Worm (Caenorhabditis elegans) whole organism, L4 larva: Measurements from ENCODE around the gene asp-19.

Experiments
- F37D6.2 ChIP-seq: sonication (generic microtip); optimal IDR thresholded peaks from 2 replicates; lab custom pipeline; 2016; ENCODE audit warnings: mild to moderate bottlenecking, missing genetic modification characterization, missing compliant biosample characterization
- Y48G9A.11 ChIP-seq: fragments of 200-800 bp; sonication (Bioruptor generic); IDR thresholded peaks from 2 replicates; pipeline ENCODE4 v1.3.6; 2022; ENCODE audit warnings: missing genetic modification reagents, missing genetic modification characterization, missing compliant biosample characterization
- aha-1 ChIP-seq: fragments of 150-350 bp; peaks from one replicate; lab custom pipeline; 2014; ENCODE audit warnings: missing biosample characterization, missing genetic modification characterization
- arid-1 ChIP-seq: fragments of 200-800 bp; sonication (Bioruptor generic); conservative IDR thresholded peaks from 2 replicates; pipeline ENCODE4 v1.3.6; 2022; ENCODE audit warnings: missing genetic modification reagents, missing genetic modification characterization, missing compliant biosample characterization
- attf-4 ChIP-seq: sonication (generic microtip); optimal IDR thresholded peaks from 3 replicates; lab custom pipeline; 2017; ENCODE audit warnings: missing biosample characterization, missing genetic modification characterization
- ceh-20 ChIP-seq: fragments of 200-800 bp; sonication (Bioruptor generic); IDR thresholded peaks from 2 replicates; pipeline ENCODE4 v1.3.6; 2022; ENCODE audit warnings: missing genetic modification reagents, missing genetic modification characterization, missing compliant biosample characterization
- ceh-62 ChIP-seq: sonication (generic microtip); optimal IDR thresholded peaks from 2 replicates; lab custom pipeline; 2017; ENCODE audit warnings: missing biosample characterization, missing genetic modification characterization
- daf-16 ChIP-seq, 3 experiments: sonication (generic microtip); optimal IDR thresholded peaks; 2 replicates each; lab custom pipeline; 2016 to 2017; ENCODE audit warnings: missing genetic modification characterization in 3 of 3, missing genetic modification reagents in 3 of 3, mild to moderate bottlenecking in 2 of 3, missing compliant biosample characterization in 2 of 3, missing biosample characterization in 1 of 3, moderate library complexity in 1 of 3
- daf-19 ChIP-seq: fragments of 200-800 bp; sonication (Bioruptor generic); conservative IDR thresholded peaks from 2 replicates; pipeline ENCODE4 v1.3.6; 2022; ENCODE audit warnings: missing genetic modification characterization, missing compliant biosample characterization
- daf-8 ChIP-seq: fragments of 200-800 bp; sonication (Bioruptor generic); IDR thresholded peaks from 2 replicates; pipeline ENCODE4 v1.3.6; 2022; ENCODE audit warnings: missing genetic modification characterization, missing compliant biosample characterization
- dmd-6 ChIP-seq: fragments of 200-800 bp; sonication (Bioruptor generic); IDR thresholded peaks from 2 replicates; pipeline ENCODE4 v1.3.6; 2022; ENCODE audit warnings: missing genetic modification reagents, missing genetic modification characterization, missing compliant biosample characterization
- dmd-8 ChIP-seq: fragments of 200-800 bp; sonication (Bioruptor generic); IDR thresholded peaks from 2 replicates; pipeline ENCODE4 v1.3.6; 2022; ENCODE audit warnings: missing genetic modification characterization, missing compliant biosample characterization
- dmd-9 ChIP-seq: fragments of 200-800 bp; sonication (Bioruptor generic); IDR thresholded peaks from 2 replicates; pipeline ENCODE4 v1.3.6; 2022; ENCODE audit warnings: missing genetic modification reagents, missing genetic modification characterization, missing compliant biosample characterization
- duxl-1 ChIP-seq: sonication (generic microtip); optimal IDR thresholded peaks from 2 replicates; lab custom pipeline; 2016; ENCODE audit warnings: mild to moderate bottlenecking, missing genetic modification characterization, moderate library complexity, missing compliant biosample characterization; ENCODE audit not compliant: poor library complexity
- gei-8 ChIP-seq: fragments of 200-800 bp; sonication (Bioruptor generic); optimal IDR thresholded peaks from 2 replicates; lab custom pipeline; 2018; ENCODE audit warnings: mild to moderate bottlenecking, missing genetic modification characterization, missing compliant biosample characterization
- lim-7 ChIP-seq: fragments of 200-800 bp; sonication (Bioruptor generic); IDR thresholded peaks from 2 replicates; pipeline ENCODE4 v1.3.6; 2022; ENCODE audit warnings: missing genetic modification characterization, missing compliant biosample characterization
- lin-1 ChIP-seq: fragments of 200-800 bp; sonication (Bioruptor generic); IDR thresholded peaks from 2 replicates; pipeline ENCODE4 v1.3.6; 2022; ENCODE audit warnings: missing genetic modification reagents, missing genetic modification characterization, missing compliant biosample characterization
- lin-13 ChIP-seq: fragments of 150-350 bp; optimal IDR thresholded peaks from 2 replicates; lab custom pipeline; 2014; ENCODE audit warnings: missing biosample characterization, missing genetic modification reagents, missing genetic modification characterization
- lin-15B ChIP-seq: fragments of 150-350 bp; sonication (generic microtip); optimal IDR thresholded peaks from 3 replicates; lab custom pipeline; 2014; ENCODE audit warnings: missing biosample characterization, missing genetic modification characterization
- lin-29 ChIP-seq: fragments of 200-800 bp; sonication (Bioruptor generic); IDR thresholded peaks from 2 replicates; pipeline ENCODE4 v1.3.6; 2022; ENCODE audit warnings: missing genetic modification reagents, missing genetic modification characterization, missing compliant biosample characterization
- lin-38 ChIP-seq: fragments of 200-800 bp; sonication (Bioruptor generic); IDR thresholded peaks from 2 replicates; pipeline ENCODE4 v1.3.6; 2022; ENCODE audit warnings: missing genetic modification reagents, missing genetic modification characterization, missing compliant biosample characterization
- lir-3 ChIP-seq: sonication (generic microtip); optimal IDR thresholded peaks from 2 replicates; lab custom pipeline; 2016; ENCODE audit warnings: mild to moderate bottlenecking, missing genetic modification characterization, missing compliant biosample characterization
- mep-1 ChIP-seq: fragments of 150-350 bp; sonication (generic microtip); optimal IDR thresholded peaks from 3 replicates; lab custom pipeline; 2014; ENCODE audit warnings: missing biosample characterization, missing genetic modification characterization
- mes-2 ChIP-seq: sonication (generic microtip); optimal IDR thresholded peaks from 2 replicates; lab custom pipeline; 2016; ENCODE audit warnings: missing genotype, mild to moderate bottlenecking, missing genetic modification characterization, missing compliant biosample characterization; ENCODE audit not compliant: poor library complexity, severe bottlenecking
- mxl-2 ChIP-seq: fragments of 200-800 bp; sonication (Bioruptor generic); conservative IDR thresholded peaks from 2 replicates; pipeline ENCODE4 v1.3.6; 2022; ENCODE audit warnings: missing genetic modification reagents, missing genetic modification characterization, missing compliant biosample characterization
- mxl-3 ChIP-seq: fragments of 200-800 bp; sonication (Bioruptor generic); optimal IDR thresholded peaks from 2 replicates; lab custom pipeline; 2018; ENCODE audit warnings: mild to moderate bottlenecking, missing genetic modification characterization, missing compliant biosample characterization
- nhr-102 ChIP-seq: sonication (generic microtip); optimal IDR thresholded peaks from 2 replicates; lab custom pipeline; 2016; ENCODE audit warnings: mild to moderate bottlenecking, missing genetic modification characterization, moderate library complexity, missing compliant biosample characterization
- nhr-11 ChIP-seq: fragments of 150-350 bp; optimal IDR thresholded peaks from 2 replicates; lab custom pipeline; 2014; ENCODE audit warnings: missing biosample characterization, missing genetic modification characterization
- nhr-111 ChIP-seq: fragments of 200-800 bp; sonication (Bioruptor generic); optimal IDR thresholded peaks from 2 replicates; lab custom pipeline; 2018; ENCODE audit warnings: mild to moderate bottlenecking, missing genetic modification characterization, missing compliant biosample characterization
- nhr-237 ChIP-seq: sonication (generic microtip); optimal IDR thresholded peaks from 2 replicates; lab custom pipeline; 2017; ENCODE audit warnings: missing biosample characterization, missing genetic modification characterization
- nhr-42 ChIP-seq: fragments of 200-800 bp; sonication (Bioruptor generic); IDR thresholded peaks from 2 replicates; pipeline ENCODE4 v1.3.6; 2022; ENCODE audit warnings: missing genetic modification characterization, missing compliant biosample characterization
- nhr-6 ChIP-seq: fragments of 150-350 bp; optimal IDR thresholded peaks from 2 replicates; lab custom pipeline; 2014; ENCODE audit warnings: missing biosample characterization, missing genetic modification characterization
- nhr-76 ChIP-seq: fragments of 150-350 bp; optimal IDR thresholded peaks from 2 replicates; lab custom pipeline; 2014; ENCODE audit warnings: missing biosample characterization, missing genetic modification characterization
- nhr-77 ChIP-seq: fragments of 150-350 bp; optimal IDR thresholded peaks from 2 replicates; lab custom pipeline; 2014; ENCODE audit warnings: missing biosample characterization, missing genetic modification characterization
- php-3 ChIP-seq: fragments of 200-800 bp; sonication (Bioruptor generic); IDR thresholded peaks from 2 replicates; pipeline ENCODE4 v1.3.6; 2022; ENCODE audit warnings: missing genetic modification reagents, missing genetic modification characterization, missing compliant biosample characterization
- pqm-1 ChIP-seq: sonication (generic microtip); optimal IDR thresholded peaks from 2 replicates; lab custom pipeline; 2017; ENCODE audit warnings: missing biosample characterization, missing genetic modification characterization
- set-16 ChIP-seq: fragments of 200-800 bp; sonication (Bioruptor generic); IDR thresholded peaks from 2 replicates; pipeline ENCODE4 v1.3.6; 2022; ENCODE audit warnings: missing genetic modification reagents, missing genetic modification characterization, missing compliant biosample characterization
- skn-1 ChIP-seq: fragments of 150-350 bp; optimal IDR thresholded peaks from 2 replicates; lab custom pipeline; 2014; ENCODE audit warnings: missing biosample characterization, missing genetic modification characterization
- snpc-1.2 ChIP-seq: fragments of 200-800 bp; sonication (Bioruptor generic); IDR thresholded peaks from 2 replicates; pipeline ENCODE4 v1.3.6; 2022; ENCODE audit warnings: missing genetic modification reagents, missing genetic modification characterization, missing compliant biosample characterization
- snpc-4 ChIP-seq: fragments of 150-350 bp; optimal IDR thresholded peaks from 2 replicates; lab custom pipeline; 2014; ENCODE audit warnings: missing biosample characterization, missing genetic modification characterization
- tag-97 ChIP-seq: fragments of 200-800 bp; sonication (Bioruptor generic); IDR thresholded peaks from 2 replicates; pipeline ENCODE4 v1.3.6; 2022; ENCODE audit warnings: missing genetic modification characterization, missing compliant biosample characterization
- tra-1 ChIP-seq: fragments of 200-800 bp; sonication (Bioruptor generic); IDR thresholded peaks from 2 replicates; pipeline ENCODE4 v1.3.6; 2022; ENCODE audit warnings: missing genetic modification reagents, missing genetic modification characterization, missing compliant biosample characterization
- unc-130 ChIP-seq: sonication (generic microtip); optimal IDR thresholded peaks from 2 replicates; lab custom pipeline; 2016; ENCODE audit warnings: missing genetic modification reagents, missing genetic modification characterization, missing compliant biosample characterization
- unc-62 ChIP-seq, 3 experiments: fragments of 150-350 bp in 1 of 3; sonication (generic microtip); optimal IDR thresholded peaks in 2 of 3; peaks in 1 of 3; 1 replicate in 1 of 3; 2 replicates in 2 of 3; lab custom pipeline; 2014 to 2017; ENCODE audit warnings: missing biosample characterization in 3 of 3, missing genetic modification characterization in 3 of 3, missing genetic modification reagents in 3 of 3, missing genotype in 1 of 3
- vab-7 ChIP-seq: fragments of 200-800 bp; sonication (Bioruptor generic); IDR thresholded peaks from 2 replicates; pipeline ENCODE4 v1.3.6; 2022; ENCODE audit warnings: missing genetic modification reagents, missing genetic modification characterization, missing compliant biosample characterization
- zag-1 ChIP-seq: fragments of 150-350 bp; optimal IDR thresholded peaks from 2 replicates; lab custom pipeline; 2014; ENCODE audit warnings: missing biosample characterization, missing genetic modification characterization
- ztf-11 ChIP-seq: fragments of 150-350 bp; optimal IDR thresholded peaks from 2 replicates; lab custom pipeline; 2014; ENCODE audit warnings: missing biosample characterization, missing genetic modification characterization
- ztf-7 ChIP-seq: fragments of 150-350 bp; optimal IDR thresholded peaks from 2 replicates; lab custom pipeline; 2014; ENCODE audit warnings: missing biosample characterization, missing genetic modification characterization

The asp-19 gene

DNA sequence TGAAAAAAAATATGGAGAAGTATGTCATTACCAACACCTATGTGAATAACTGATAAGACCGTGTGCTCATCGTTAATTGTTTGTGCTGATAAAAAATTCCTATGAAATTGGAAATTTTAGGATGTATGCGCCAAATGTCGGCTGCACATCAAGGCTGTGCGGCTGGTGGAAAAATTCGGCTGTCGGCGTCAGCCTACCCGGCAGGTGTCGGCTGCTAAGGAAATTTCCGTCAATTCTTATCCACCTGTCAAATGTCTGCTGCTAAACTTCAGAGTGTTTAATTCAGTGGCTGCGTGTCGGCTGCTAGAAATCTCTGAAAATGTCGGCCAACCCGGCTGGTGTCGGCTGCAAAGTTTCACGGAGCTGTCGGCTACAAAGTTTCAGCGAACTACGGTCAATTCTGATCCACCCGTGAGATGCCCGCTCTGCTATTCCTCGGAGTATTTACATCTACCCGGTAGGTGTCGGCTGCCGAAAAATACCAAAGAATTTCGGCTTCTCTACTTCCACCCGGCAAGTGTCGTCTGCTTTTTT lies 9.2 kb downstream of the asp-19 start, which contains the start of gene Y17D7C.2:
TSS of gene Y17D7C.2 (minus strand) at position 32 of the 534 bp plus-strand sequence.
- TF ChIP-seq set-16 (GFP tag; lab: Robert Waterston, UW) (0 out of 2 replicates have a peak, but pooled peaks have one; percentile 24), duxl-1 (peak; percentile 31), skn-1 (tag; lab: Kevin White, UChicago) (no peak), lin-29 (GFP tag; lab: Robert Waterston, UW) (no peak), nhr-11 (tag; lab: Kevin White, UChicago) (no peak), dmd-9 (peak; percentile 82), Y48G9A.11 (0 out of 2 replicates have a peak, but pooled peaks have one; percentile 46), daf-16 (GFP tag; optimal IDR thresholded peaks at IDR 0.05; lab: Kevin White, UChicago) (no peak), daf-16 (tag; optimal IDR thresholded peaks at IDR 0.05; lab: Kevin White, UChicago) (peak; percentile 58), pqm-1 (tag; lab: Kevin White, UChicago) (peak; percentile 79)
- TF ChIP-seq, all 104 proteins: peak for 6

ce11 chrV:18719412-18719811 lies 9.8 kb downstream of the asp-19 start:
- peak in 1 of 2 experiments; percentile 65 for TF ChIP-seq unc-62 (GFP tag; optimal IDR thresholded peaks at IDR 0.05 in 1 of 2; lab: Kevin White, UChicago)
- no peak for TF ChIP-seq unc-62 (tag; optimal IDR thresholded peaks at IDR 0.05; lab: Kevin White, UChicago)
- no peak for TF ChIP-seq nhr-76
- no peak for TF ChIP-seq zag-1 (tag; lab: Kevin White, UChicago)
- no peak for TF ChIP-seq php-3
- TF ChIP-seq ztf-7 (tag; lab: Kevin White, UChicago) = no peak
- no peak for TF ChIP-seq daf-19 (GFP tag; lab: Robert Waterston, UW)
- TF ChIP-seq aha-1 (tag; lab: Kevin White, UChicago) = peak; percentile 48
- TF ChIP-seq ceh-20 (GFP tag; lab: Robert Waterston, UW) = no peak
- TF ChIP-seq mep-1 (tag; lab: Kevin White, UChicago) = no peak

DNA sequence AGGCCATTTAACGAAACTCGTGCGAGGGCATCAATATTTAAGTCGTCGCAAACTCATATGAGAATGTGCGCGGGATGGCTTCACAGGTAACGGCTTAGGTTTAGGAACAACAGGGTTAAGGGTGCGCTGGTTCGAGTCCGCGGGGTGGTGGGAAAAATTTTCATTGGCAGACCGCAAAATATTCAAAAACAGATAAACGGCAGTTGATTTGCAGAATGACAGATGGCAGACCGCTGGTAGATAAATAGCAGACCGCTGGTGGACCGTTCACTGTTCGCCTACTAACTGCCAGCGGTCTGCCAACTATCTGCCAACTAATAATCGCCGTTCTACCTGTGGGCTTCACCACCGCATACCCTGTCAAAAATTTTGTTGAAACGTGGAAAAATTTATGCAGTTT lies 17.1 kb downstream of the asp-19 start:
- no peak for TF ChIP-seq mxl-3
- no peak for TF ChIP-seq mes-2 (tag; lab: Kevin White, UChicago)
- TF ChIP-seq nhr-42 = no peak; the same call in 1 of the 2 replicates
- no peak for TF ChIP-seq ztf-11 (tag; lab: Kevin White, UChicago)
- no peak for TF ChIP-seq gei-8 (GFP tag; lab: Kevin White, UChicago)
- peak; percentile 26 for TF ChIP-seq unc-130 (GFP tag; lab: Kevin White, UChicago)
- TF ChIP-seq daf-8 = 0 out of 2 replicates have a peak, but pooled peaks have one; percentile 61
- no peak for TF ChIP-seq dmd-8
- no peak for TF ChIP-seq set-16 (GFP tag; lab: Robert Waterston, UW)
- no peak for TF ChIP-seq arid-1 (GFP tag; lab: Robert Waterston, UW)
- no peak for TF ChIP-seq snpc-4
- TF ChIP-seq vab-7 = no peak
- TF ChIP-seq attf-4 (tag; lab: Kevin White, UChicago) = no peak
- no peak for TF ChIP-seq nhr-237
- TF ChIP-seq lin-15B (tag; lab: Kevin White, UChicago) = no peak
- TF ChIP-seq tag-97 (GFP tag; lab: Robert Waterston, UW) = no peak
- no peak for TF ChIP-seq nhr-76
- no peak for TF ChIP-seq ceh-62 (tag; lab: Kevin White, UChicago)
- TF ChIP-seq nhr-77 (tag; lab: Kevin White, UChicago) = no peak
- TF ChIP-seq nhr-111 (GFP tag; lab: Kevin White, UChicago) = no peak
- TF ChIP-seq dmd-6 (GFP tag; lab: Robert Waterston, UW) = no peak
- TF ChIP-seq lin-38 (GFP tag; lab: Robert Waterston, UW) = no peak
- TF ChIP-seq unc-62 (GFP tag; optimal IDR thresholded peaks at IDR 0.05 in 1 of 2; lab: Kevin White, UChicago) = no peak
- no peak for TF ChIP-seq unc-62 (tag; optimal IDR thresholded peaks at IDR 0.05; lab: Kevin White, UChicago)
- TF ChIP-seq lin-1 (GFP tag; lab: Robert Waterston, UW) = no peak
- no peak for TF ChIP-seq tra-1
- no peak for TF ChIP-seq mxl-2 (GFP tag; lab: Robert Waterston, UW)
- no peak for TF ChIP-seq lin-13 (GFP tag; lab: Kevin White, UChicago)
- no peak for TF ChIP-seq lim-7 (GFP tag; lab: Robert Waterston, UW)
- peak; percentile 46 for TF ChIP-seq lir-3 (tag; lab: Kevin White, UChicago)
- TF ChIP-seq snpc-1.2 (GFP tag; lab: Robert Waterston, UW) = peak; percentile 65
- no peak for TF ChIP-seq nhr-6 (tag; lab: Kevin White, UChicago)
- TF ChIP-seq nhr-102 (tag; lab: Kevin White, UChicago) = no peak
- TF ChIP-seq F37D6.2 = no peak
